Worm (Caenorhabditis elegans): ENCODE data around the gene W02D7.12.

DNA sequence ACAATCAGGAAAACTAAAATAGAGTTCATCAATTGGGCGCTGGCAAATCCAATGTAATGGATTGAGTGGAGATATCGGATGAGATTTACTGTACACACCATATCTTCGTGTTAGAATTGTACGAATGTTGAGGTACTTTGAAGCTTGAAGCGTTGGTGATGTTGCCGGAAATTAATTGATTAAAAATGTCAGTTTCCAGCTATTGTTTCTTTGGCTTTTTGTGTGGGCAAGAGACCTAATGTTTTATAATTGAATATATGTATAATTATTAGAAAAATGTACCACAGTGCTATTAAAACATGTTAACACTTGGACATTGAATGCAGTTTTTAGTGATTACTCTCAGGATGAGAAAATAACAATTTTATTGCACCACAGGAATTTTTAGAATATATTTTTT, 32.5 kb upstream of the W02D7.12 start, which contains the start of gene str-136:
- TF ChIP-seq ztf-11 (tag; optimal IDR thresholded peaks at IDR 0.05): no peak
- no peak for TF ChIP-seq pha-4 (tag; optimal IDR thresholded peaks at IDR 0.05)
- no peak for TF ChIP-seq zag-1 (tag; optimal IDR thresholded peaks at IDR 0.05)
- no peak for TF ChIP-seq lin-15B (tag; optimal IDR thresholded peaks at IDR 0.05)
- TF ChIP-seq elt-3 (tag; optimal IDR thresholded peaks at IDR 0.05): no peak

Data from whole organism, L3 larva.